Worm (Caenorhabditis elegans): ENCODE measurements around the gene ZK1290.10.

ZK1290.10 gene

DNA sequence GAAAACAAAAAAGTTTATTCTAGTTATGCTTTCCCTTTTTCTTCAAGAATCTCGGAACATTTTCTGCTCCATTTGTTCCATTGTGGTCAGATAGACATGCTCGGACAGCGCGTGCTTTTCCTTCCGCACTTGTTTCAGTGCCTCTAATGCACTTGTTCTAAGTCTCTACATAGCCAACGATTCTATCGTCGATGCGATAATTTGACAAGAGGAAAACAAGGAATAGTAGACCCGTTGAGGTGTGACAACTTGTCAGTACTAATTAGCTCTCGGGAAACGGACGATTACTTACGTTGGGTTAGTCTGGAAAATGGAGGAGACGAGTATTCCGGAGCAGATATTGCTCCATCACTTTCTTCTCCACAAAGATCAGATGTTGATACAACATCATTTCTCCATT is 34.6 kb upstream of the ZK1290.10 start:
- TF ChIP-seq lin-13 (GFP tag; optimal IDR thresholded peaks at IDR 0.05) (no peak), gmeb-1 (tag; optimal IDR thresholded peaks at IDR 0.05) (no peak), unc-39 (tag; optimal IDR thresholded peaks at IDR 0.05) (no peak), sem-4 (tag; optimal IDR thresholded peaks at IDR 0.05) (no peak), peb-1 (tag; optimal IDR thresholded peaks at IDR 0.05) (no peak), ceh-16 (tag; optimal IDR thresholded peaks at IDR 0.05) (no peak), nhr-6 (tag; optimal IDR thresholded peaks at IDR 0.05) (no peak)

DNA sequence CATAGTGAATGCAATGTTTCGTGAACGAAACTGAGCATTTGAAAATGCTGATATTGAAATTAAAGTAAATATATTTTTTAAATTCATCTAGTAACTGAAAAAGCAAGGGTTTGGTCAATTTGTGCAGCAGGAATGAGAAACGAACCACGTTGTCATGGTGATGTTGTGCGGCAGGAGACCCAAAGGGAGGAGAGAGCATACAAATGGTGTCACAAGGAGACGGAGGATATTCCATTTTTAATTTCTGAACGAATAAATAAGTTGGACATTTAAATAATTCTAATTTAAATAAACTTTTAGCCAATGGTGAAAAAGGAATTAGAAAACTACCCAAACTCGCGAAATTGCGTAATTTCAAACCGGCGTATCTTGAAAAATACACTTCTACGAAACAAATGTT is 29.8 kb upstream of the ZK1290.10 start, which contains the start of gene mks-3:
TSS of gene mks-3 (minus strand) at position 101 of the 400 bp plus-strand sequence.
- TF ChIP-seq nhr-10 (tag; optimal IDR thresholded peaks at IDR 0.05): no peak
- no peak for TF ChIP-seq nhr-11 (tag; optimal IDR thresholded peaks at IDR 0.05)
- TF ChIP-seq F13H6.1 (tag; optimal IDR thresholded peaks at IDR 0.05): no peak
- TF ChIP-seq lsy-2 (tag; optimal IDR thresholded peaks at IDR 0.05): no peak
- TF ChIP-seq mbf-1 (tag; optimal IDR thresholded peaks at IDR 0.05): no peak
- TF ChIP-seq nhr-237 (tag; optimal IDR thresholded peaks at IDR 0.05): no peak

ce11 chrII:7577412-7577811 is 23.7 kb upstream of the ZK1290.10 start, which contains the start of gene F35D2.6:
Gene F35D2.6, plus strand, starts transcription at chrII:7577712.
- no peak for TF ChIP-seq ama-1 (optimal IDR thresholded peaks at IDR 0.05)
- TF ChIP-seq zag-1 (tag; optimal IDR thresholded peaks at IDR 0.05): no peak
- no peak for TF ChIP-seq nhr-10 (tag; optimal IDR thresholded peaks at IDR 0.05)
- TF ChIP-seq F13H6.1 (tag; optimal IDR thresholded peaks at IDR 0.05): no peak
- no peak for TF ChIP-seq gmeb-1 (tag; optimal IDR thresholded peaks at IDR 0.05)

DNA sequence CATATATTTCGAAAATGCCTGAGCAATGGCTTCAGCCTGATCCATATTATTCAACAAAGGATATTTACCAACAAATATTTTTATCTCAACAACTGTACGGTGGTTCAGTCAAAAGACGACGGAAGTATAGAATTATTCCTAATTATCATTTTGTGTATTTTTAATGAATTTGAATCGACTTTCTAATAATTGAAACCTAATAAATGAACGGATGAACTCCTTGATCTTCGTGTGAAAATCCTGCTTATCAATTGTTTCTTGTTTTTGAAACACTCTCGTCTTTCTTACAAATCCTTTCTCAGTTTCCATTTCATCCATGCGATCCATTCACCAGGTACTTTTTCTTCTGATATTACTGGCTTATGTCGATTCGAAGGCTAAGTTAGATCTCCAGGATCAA is 21.9 kb upstream of the ZK1290.10 start, which contains the start of gene F35D2.1:
TSS of gene F35D2.1 (plus strand) at position 301 of the 400 bp plus-strand sequence.
- TF ChIP-seq unc-62 (GFP tag; optimal IDR thresholded peaks at IDR 0.05): no peak
- no peak for TF ChIP-seq gmeb-1 (tag; optimal IDR thresholded peaks at IDR 0.05)
- TF ChIP-seq nhr-10 (tag; optimal IDR thresholded peaks at IDR 0.05): no peak
- TF ChIP-seq lsy-2 (tag; optimal IDR thresholded peaks at IDR 0.05): no peak
- no peak for TF ChIP-seq blmp-1 (tag; optimal IDR thresholded peaks at IDR 0.05; ENCODE audit: insufficient read depth)
- no peak for TF ChIP-seq lin-39 (tag; optimal IDR thresholded peaks at IDR 0.05)
- no peak for TF ChIP-seq nhr-129 (tag; optimal IDR thresholded peaks at IDR 0.05)
- TF ChIP-seq unc-55 (GFP tag; optimal IDR thresholded peaks at IDR 0.05): no peak
- no peak for TF ChIP-seq C34F6.9 (tag; optimal IDR thresholded peaks at IDR 0.05)
- no peak for TF ChIP-seq peb-1 (tag; optimal IDR thresholded peaks at IDR 0.05)
- no peak for TF ChIP-seq F13H6.1 (tag; optimal IDR thresholded peaks at IDR 0.05)
- TF ChIP-seq aly-2 (tag; optimal IDR thresholded peaks at IDR 0.05): no peak

- no peak for TF ChIP-seq fos-1 (tag; optimal IDR thresholded peaks at IDR 0.05)
- no peak for TF ChIP-seq egl-27 (tag; optimal IDR thresholded peaks at IDR 0.05)
- no peak for TF ChIP-seq lin-11 (tag; optimal IDR thresholded peaks at IDR 0.05)
- no peak for TF ChIP-seq F13H6.1 (tag; optimal IDR thresholded peaks at IDR 0.05)
- TF ChIP-seq ceh-82 (tag; optimal IDR thresholded peaks at IDR 0.05): no peak
- TF ChIP-seq elt-3 (tag; optimal IDR thresholded peaks at IDR 0.05): no peak
- TF ChIP-seq blmp-1 (tag; optimal IDR thresholded peaks at IDR 0.05; ENCODE audit: insufficient read depth): no peak
These were observed 20.4 kb upstream of the ZK1290.10 start, which contains the start of gene F35D2.2 for ce11 chrII:7574143-7574542. Gene F35D2.2, plus strand, starts transcription at chrII:7574443.

DNA sequence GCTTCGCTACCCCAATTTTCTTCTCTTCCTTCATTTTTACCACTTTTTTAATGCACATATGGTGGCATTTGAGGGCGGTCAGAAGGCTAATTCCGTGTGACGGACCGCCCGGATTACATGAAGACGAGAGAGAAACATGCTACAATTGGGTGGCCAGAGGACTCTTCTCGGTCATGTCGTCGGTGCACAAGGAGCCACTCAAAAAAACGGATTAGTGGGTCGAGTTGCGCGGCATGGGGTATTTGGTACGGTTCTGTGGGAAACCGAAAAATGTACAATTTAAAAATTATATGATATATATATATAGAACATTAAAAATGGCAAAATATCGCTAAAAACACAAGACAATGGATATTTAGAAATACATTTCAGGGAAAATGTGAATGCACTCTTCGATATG is 17.1 kb upstream of the ZK1290.10 start:
- TF ChIP-seq sma-3 (GFP tag; optimal IDR thresholded peaks at IDR 0.05) (no peak), mbf-1 (tag; optimal IDR thresholded peaks at IDR 0.05) (no peak), R02D3.7 (tag; optimal IDR thresholded peaks at IDR 0.05) (no peak), peb-1 (tag; optimal IDR thresholded peaks at IDR 0.05) (no peak)

DNA sequence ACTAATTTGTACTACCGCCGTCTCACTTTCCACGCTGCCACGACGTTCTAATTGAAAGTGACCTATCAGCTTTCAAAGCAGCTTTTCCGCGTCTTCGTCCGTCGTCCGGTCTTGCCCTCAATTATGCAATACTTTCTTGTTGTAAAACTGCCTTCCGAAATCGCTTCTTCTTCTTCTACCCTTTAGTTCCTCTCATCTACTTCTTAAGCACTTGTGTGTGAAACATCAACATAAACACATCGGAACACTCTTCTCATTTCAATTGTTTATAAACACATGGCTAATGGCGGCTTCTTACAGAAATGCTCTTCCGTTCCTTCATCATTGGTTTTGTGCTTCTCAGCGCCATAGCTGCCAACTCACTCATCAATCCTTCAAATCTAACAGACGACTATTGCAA is 16.6 kb upstream of the ZK1290.10 start, which contains the start of gene F35D2.3:
TSS of gene F35D2.3 (plus strand) at position 301 of the 400 bp plus-strand sequence.
- TF ChIP-seq nhr-25 (tag; optimal IDR thresholded peaks at IDR 0.05): no peak
- TF ChIP-seq nhr-12 (tag; optimal IDR thresholded peaks at IDR 0.05): no peak
- TF ChIP-seq fos-1 (tag; optimal IDR thresholded peaks at IDR 0.05): no peak
- TF ChIP-seq mab-5 (tag; optimal IDR thresholded peaks at IDR 0.05): no peak
- TF ChIP-seq lin-39 (tag; optimal IDR thresholded peaks at IDR 0.05): no peak
- TF ChIP-seq unc-55 (GFP tag; optimal IDR thresholded peaks at IDR 0.05): no peak
- no peak for TF ChIP-seq sma-9 (GFP tag; optimal IDR thresholded peaks at IDR 0.05)
- no peak for TF ChIP-seq sma-9 (tag; optimal IDR thresholded peaks at IDR 0.05)
- TF ChIP-seq ama-1 (optimal IDR thresholded peaks at IDR 0.05): no peak
- no peak for TF ChIP-seq ztf-11 (tag; optimal IDR thresholded peaks at IDR 0.05)
- TF ChIP-seq crh-2 (tag; optimal IDR thresholded peaks at IDR 0.05): no peak
- no peak for TF ChIP-seq blmp-1 (tag; optimal IDR thresholded peaks at IDR 0.05; ENCODE audit: insufficient read depth)
- no peak for TF ChIP-seq nhr-77 (tag; optimal IDR thresholded peaks at IDR 0.05)
